Fruit fly (Drosophila melanogaster): ENCODE data around the gene Tep4.

The Tep4 gene

dm6 chr2L:19576299-19576971 lies 28.1 kb downstream of the Tep4 start:
- TF ChIP-seq Myc (optimal IDR thresholded peaks at IDR 0.05) (no peak), CrebA (GFP tag; optimal IDR thresholded peaks at IDR 0.05; ENCODE audit: borderline replicate concordance) (no peak), GATAd (GFP tag; optimal IDR thresholded peaks at IDR 0.05) (no peak), fru (GFP tag; optimal IDR thresholded peaks at IDR 0.05) (no peak), Jra (GFP tag; optimal IDR thresholded peaks at IDR 0.05) (no peak), HLH106 (tag; optimal IDR thresholded peaks at IDR 0.05) (no peak), Sp1 (GFP tag; optimal IDR thresholded peaks at IDR 0.05) (no peak), dsf (GFP tag; optimal IDR thresholded peaks at IDR 0.05; ENCODE audit: borderline replicate concordance) (no peak), CG9705 (GFP tag; optimal IDR thresholded peaks at IDR 0.05) (no peak), rgr (GFP tag; optimal IDR thresholded peaks at IDR 0.05) (no peak), jim (GFP tag; optimal IDR thresholded peaks at IDR 0.05) (no peak), Vsx2 (GFP tag; optimal IDR thresholded peaks at IDR 0.05; ENCODE audit: partially characterized antibody) (no peak), tai (GFP tag; optimal IDR thresholded peaks at IDR 0.05) (no peak), woc (GFP tag; optimal IDR thresholded peaks at IDR 0.05) (no peak), Hr83 (GFP tag; optimal IDR thresholded peaks at IDR 0.05; ENCODE audit: poor library complexity, severe bottlenecking) (no peak), Hnf4 (GFP tag; optimal IDR thresholded peaks at IDR 0.05) (no peak), pan (optimal IDR thresholded peaks at IDR 0.05) (no peak), Hr78 (GFP tag; optimal IDR thresholded peaks at IDR 0.05) (peak; percentile 71), sv (GFP tag; optimal IDR thresholded peaks at IDR 0.05) (no peak), Dfd (GFP tag; optimal IDR thresholded peaks at IDR 0.05) (no peak), Mio (GFP tag; optimal IDR thresholded peaks at IDR 0.05) (no peak), Dif (GFP tag; optimal IDR thresholded peaks at IDR 0.05; ENCODE audit: partially characterized antibody) (no peak), h (GFP tag; optimal IDR thresholded peaks at IDR 0.05) (peak; percentile 5), N (GFP tag; optimal IDR thresholded peaks at IDR 0.05) (peak; percentile 85), CG32264 (GFP tag; optimal IDR thresholded peaks at IDR 0.05) (no peak), sage (GFP tag; optimal IDR thresholded peaks at IDR 0.05) (no peak), dl (GFP tag; optimal IDR thresholded peaks at IDR 0.05; ENCODE audit: insufficient read depth in 1 of 2, partially characterized antibody in 2 of 2) (no peak), usp (GFP tag; optimal IDR thresholded peaks at IDR 0.05) (no peak), lola (GFP tag; optimal IDR thresholded peaks at IDR 0.05) (no peak), OdsH (GFP tag; optimal IDR thresholded peaks at IDR 0.05) (no peak), br (GFP tag; optimal IDR thresholded peaks at IDR 0.05) (peak; percentile 15), ey (GFP tag; optimal IDR thresholded peaks at IDR 0.05) (no peak), psq (GFP tag; optimal IDR thresholded peaks at IDR 0.05) (no peak), dmrt93B (GFP tag; optimal IDR thresholded peaks at IDR 0.05) (no peak), Rel (GFP tag; optimal IDR thresholded peaks at IDR 0.05) (no peak), Rel (tag; optimal IDR thresholded peaks at IDR 0.05) (no peak), brk (GFP tag; optimal IDR thresholded peaks at IDR 0.05) (no peak), Abd-B (GFP tag; optimal IDR thresholded peaks at IDR 0.05) (peak; percentile 28), foxo (GFP tag; optimal IDR thresholded peaks at IDR 0.05) (no peak)

DNA sequence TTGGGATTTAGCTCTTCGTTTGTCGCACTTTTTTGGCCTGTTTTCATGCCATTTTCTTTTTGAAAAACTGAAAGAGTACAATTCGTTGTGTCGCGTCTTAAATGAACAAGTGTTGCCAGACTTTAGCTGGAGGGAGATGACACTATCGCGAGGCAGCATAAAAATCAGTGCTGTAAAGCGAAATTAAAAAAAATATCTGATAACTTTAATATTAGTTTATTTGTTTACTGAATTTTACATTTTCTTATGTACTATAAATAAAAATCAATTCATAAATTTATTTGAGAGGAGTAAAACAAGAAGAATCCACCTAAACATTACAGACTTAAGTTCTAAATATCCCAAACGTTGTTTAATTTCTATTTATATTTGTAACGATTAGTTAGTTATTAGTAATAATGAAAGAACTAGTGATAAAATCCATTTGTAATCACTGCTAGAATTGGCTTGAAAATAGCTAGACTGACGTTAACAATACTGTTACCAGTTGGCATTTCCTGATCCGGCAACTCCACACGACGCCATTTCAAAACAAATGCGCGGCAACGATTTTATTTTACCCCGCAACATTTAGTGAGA lies 29.0 kb downstream of the Tep4 start, which contains the start of the genes spi and msb1l:
spi (minus strand) TSS at position 129 of the 579 bp plus-strand sequence.
msb1l (plus strand) TSS at position 515 of the 579 bp plus-strand sequence.
- TF ChIP-seq br (GFP tag; optimal IDR thresholded peaks at IDR 0.05) = no peak
- peak; percentile 48 for TF ChIP-seq rgr (GFP tag; optimal IDR thresholded peaks at IDR 0.05)
- TF ChIP-seq dmrt93B (GFP tag; optimal IDR thresholded peaks at IDR 0.05) = peak; percentile 20
- TF ChIP-seq h (GFP tag; optimal IDR thresholded peaks at IDR 0.05) = peak; percentile 60
- peak; percentile 61 for TF ChIP-seq woc (GFP tag; optimal IDR thresholded peaks at IDR 0.05)
- TF ChIP-seq dl (GFP tag; optimal IDR thresholded peaks at IDR 0.05; ENCODE audit: insufficient read depth in 1 of 2, partially characterized antibody in 2 of 2) = no peak
- TF ChIP-seq Myc (optimal IDR thresholded peaks at IDR 0.05) = peak; percentile 75
- peak; percentile 2 for TF ChIP-seq Jra (GFP tag; optimal IDR thresholded peaks at IDR 0.05)
- peak; percentile 41 for TF ChIP-seq Sp1 (GFP tag; optimal IDR thresholded peaks at IDR 0.05)
- TF ChIP-seq CG9705 (GFP tag; optimal IDR thresholded peaks at IDR 0.05) = peak; percentile 3
- no peak for TF ChIP-seq usp (GFP tag; optimal IDR thresholded peaks at IDR 0.05)
- peak; percentile 72 for TF ChIP-seq HLH106 (tag; optimal IDR thresholded peaks at IDR 0.05)
- no peak for TF ChIP-seq CG32264 (GFP tag; optimal IDR thresholded peaks at IDR 0.05)
- peak; percentile 16 for TF ChIP-seq OdsH (GFP tag; optimal IDR thresholded peaks at IDR 0.05)
- no peak for TF ChIP-seq sage (GFP tag; optimal IDR thresholded peaks at IDR 0.05)
- peak; percentile 36 for TF ChIP-seq psq (GFP tag; optimal IDR thresholded peaks at IDR 0.05)
- peak; percentile 44 for TF ChIP-seq dsf (GFP tag; optimal IDR thresholded peaks at IDR 0.05; ENCODE audit: borderline replicate concordance)
- TF ChIP-seq Hr83 (GFP tag; optimal IDR thresholded peaks at IDR 0.05; ENCODE audit: poor library complexity, severe bottlenecking) = peak; percentile 39
- peak; percentile 23 for TF ChIP-seq ey (GFP tag; optimal IDR thresholded peaks at IDR 0.05)
- no peak for TF ChIP-seq fru (GFP tag; optimal IDR thresholded peaks at IDR 0.05)
- TF ChIP-seq foxo (GFP tag; optimal IDR thresholded peaks at IDR 0.05) = peak in 1 of 2 experiments; percentile 69
- no peak for TF ChIP-seq lola (GFP tag; optimal IDR thresholded peaks at IDR 0.05)
